Fruit fly (Drosophila melanogaster) whole organism, prepupa: ENCODE measurements around the gene wb.

Source experiments
- Blimp-1 ChIP-seq: fragments of 200-800 bp; sonication (Bioruptor generic); optimal IDR thresholded peaks from 3 replicates; lab custom pipeline; 2017; ENCODE audit warnings: missing biosample characterization, missing genetic modification characterization, mild to moderate bottlenecking, moderate library complexity, missing genetic modification reagents
- CG10631 ChIP-seq: fragments of 200-800 bp; sonication (Bioruptor generic); optimal IDR thresholded peaks from 2 replicates; lab custom pipeline; 2016; ENCODE audit warnings: missing biosample characterization, missing genetic modification characterization
- CG10669 ChIP-seq: fragments of 200-800 bp; sonication (Bioruptor generic); optimal IDR thresholded peaks from 3 replicates; lab custom pipeline; 2018; ENCODE audit warnings: missing biosample characterization, mild to moderate bottlenecking, missing genetic modification characterization, moderate library complexity
- CG11294 ChIP-seq: fragments of 200-800 bp; sonication (Bioruptor generic); IDR thresholded peaks from 2 replicates; pipeline ENCODE4 v1.3.6; 2022; ENCODE audit warnings: missing biosample characterization, missing genetic modification characterization
- CG11762 ChIP-seq: fragments of 200-800 bp; sonication (Bioruptor generic); optimal IDR thresholded peaks from 3 replicates; lab custom pipeline; 2016; ENCODE audit warnings: missing biosample characterization, missing genetic modification characterization; ENCODE audit not compliant: insufficient read depth
- CG15336 ChIP-seq: fragments of 200-800 bp; sonication (Bioruptor generic); IDR thresholded peaks from 2 replicates; pipeline ENCODE4 v1.3.6; 2022; ENCODE audit warnings: missing biosample characterization, missing genetic modification characterization
- CG1621 ChIP-seq: fragments of 200-800 bp; sonication (Bioruptor generic); optimal IDR thresholded peaks from 3 replicates; lab custom pipeline; 2018; ENCODE audit warnings: missing biosample characterization, mild to moderate bottlenecking, missing genetic modification characterization
- CG32006 ChIP-seq: fragments of 200-800 bp; sonication (Bioruptor generic); optimal IDR thresholded peaks from 3 replicates; lab custom pipeline; 2017; ENCODE audit warnings: missing biosample characterization, mild to moderate bottlenecking, missing genetic modification characterization
- CG34406 ChIP-seq: fragments of 200-800 bp; sonication (Bioruptor generic); optimal IDR thresholded peaks from 3 replicates; lab custom pipeline; 2016; ENCODE audit warnings: missing biosample characterization, missing genetic modification characterization
- CG3919 ChIP-seq: fragments of 200-800 bp; sonication (Bioruptor generic); optimal IDR thresholded peaks from 3 replicates; lab custom pipeline; 2016; ENCODE audit warnings: missing biosample characterization, missing genetic modification characterization
- CG6163 ChIP-seq: fragments of 200-800 bp; sonication (Bioruptor generic); IDR thresholded peaks from 3 replicates; pipeline ENCODE4 v1.3.6; 2022; ENCODE audit warnings: missing biosample characterization, missing genetic modification characterization
- CG6276 ChIP-seq: fragments of 200-800 bp; sonication (Bioruptor generic); optimal IDR thresholded peaks from 2 replicates; lab custom pipeline; 2017; ENCODE audit warnings: missing biosample characterization, mild to moderate bottlenecking, missing genetic modification characterization
- CG6792 ChIP-seq: fragments of 200-800 bp; sonication (Bioruptor generic); optimal IDR thresholded peaks from 3 replicates; lab custom pipeline; 2016; ENCODE audit warnings: missing biosample characterization, missing genetic modification characterization
- CG6808 ChIP-seq: fragments of 200-800 bp; sonication (Bioruptor generic); optimal IDR thresholded peaks from 3 replicates; lab custom pipeline; 2017; ENCODE audit warnings: missing biosample characterization, missing genetic modification characterization, mild to moderate bottlenecking, moderate library complexity, missing genetic modification reagents
- CG7368 ChIP-seq: fragments of 200-800 bp; sonication (Bioruptor generic); optimal IDR thresholded peaks from 3 replicates; lab custom pipeline; 2016; ENCODE audit warnings: missing biosample characterization, missing genetic modification characterization
- CG8119 ChIP-seq: fragments of 200-800 bp; sonication (Bioruptor generic); IDR thresholded peaks from 3 replicates; pipeline ENCODE4 v1.3.6; 2022; ENCODE audit warnings: missing biosample characterization, missing genetic modification characterization
- CG8319 ChIP-seq: fragments of 200-800 bp; sonication (Bioruptor generic); optimal IDR thresholded peaks from 3 replicates; lab custom pipeline; 2016; ENCODE audit warnings: missing biosample characterization, missing genetic modification characterization
- CG8632 ChIP-seq: fragments of 200-800 bp; sonication (Bioruptor generic); optimal IDR thresholded peaks from 3 replicates; lab custom pipeline; 2016; ENCODE audit warnings: missing biosample characterization, missing genetic modification characterization
- CG9139 ChIP-seq: fragments of 200-800 bp; sonication (Bioruptor generic); optimal IDR thresholded peaks from 3 replicates; lab custom pipeline; 2017; ENCODE audit warnings: missing biosample characterization, mild to moderate bottlenecking, missing genetic modification characterization
- Eip78C ChIP-seq: fragments of 200-800 bp; sonication (Bioruptor generic); peaks from one replicate; lab custom pipeline; 2016; ENCODE audit warnings: missing biosample characterization, missing genetic modification characterization
- Eip93F ChIP-seq: fragments of 200-800 bp; sonication (Bioruptor generic); optimal IDR thresholded peaks from 2 replicates; lab custom pipeline; 2016; ENCODE audit warnings: missing biosample characterization, mild to moderate bottlenecking, missing genetic modification characterization
- Ets96B ChIP-seq: fragments of 200-800 bp; optimal IDR thresholded peaks from 2 replicates; lab custom pipeline; 2019; ENCODE audit warnings: missing biosample characterization, mild to moderate bottlenecking, missing genetic modification characterization, moderate library complexity
- Hr38 ChIP-seq: sonication (Bioruptor generic); optimal IDR thresholded peaks from 2 replicates; lab custom pipeline; 2016; ENCODE audit warnings: missing biosample characterization, missing genetic modification characterization
- Hr39 ChIP-seq: fragments of 200-800 bp; sonication (Bioruptor generic); optimal IDR thresholded peaks from 2 replicates; lab custom pipeline; 2016; ENCODE audit warnings: missing biosample characterization, missing genetic modification characterization
- Hr4 ChIP-seq: fragments of 200-800 bp; sonication (Bioruptor generic); optimal IDR thresholded peaks from 3 replicates; lab custom pipeline; 2016; ENCODE audit warnings: missing biosample characterization, missing genetic modification characterization
- Lpt ChIP-seq: fragments of 200-800 bp; sonication (Bioruptor generic); optimal IDR thresholded peaks from 3 replicates; lab custom pipeline; 2016; ENCODE audit warnings: missing biosample characterization, missing genetic modification characterization
- Met ChIP-seq: fragments of 200-800 bp; sonication (Bioruptor generic); optimal IDR thresholded peaks from 3 replicates; lab custom pipeline; 2016; ENCODE audit warnings: missing biosample characterization, missing genetic modification characterization
- OdsH ChIP-seq: fragments of 200-800 bp; sonication (Bioruptor generic); optimal IDR thresholded peaks from 3 replicates; lab custom pipeline; 2016; ENCODE audit warnings: missing biosample characterization, missing genetic modification characterization
- Sox14 ChIP-seq: fragments of 200-800 bp; sonication (Bioruptor generic); optimal IDR thresholded peaks from 3 replicates; lab custom pipeline; 2016; ENCODE audit warnings: missing biosample characterization, missing genetic modification characterization
- achi ChIP-seq: fragments of 200-800 bp; sonication (Bioruptor generic); optimal IDR thresholded peaks from 3 replicates; lab custom pipeline; 2016; ENCODE audit warnings: missing biosample characterization, missing genetic modification characterization
- acj6 ChIP-seq: fragments of 200-800 bp; sonication (Bioruptor generic); optimal IDR thresholded peaks from 3 replicates; lab custom pipeline; 2016; ENCODE audit warnings: missing biosample characterization, missing genetic modification characterization
- dac ChIP-seq: fragments of 200-800 bp; sonication (Bioruptor generic); optimal IDR thresholded peaks from 2 replicates; lab custom pipeline; 2017; ENCODE audit warnings: missing biosample characterization, mild to moderate bottlenecking, missing genetic modification characterization
- dsx ChIP-seq: fragments of 200-800 bp; optimal IDR thresholded peaks from 3 replicates; lab custom pipeline; 2019; ENCODE audit warnings: missing biosample characterization, mild to moderate bottlenecking, missing genetic modification characterization, moderate library complexity; ENCODE audit not compliant: poor library complexity, severe bottlenecking
- esn ChIP-seq: fragments of 200-800 bp; sonication (Bioruptor generic); optimal IDR thresholded peaks from 2 replicates; lab custom pipeline; 2016; ENCODE audit warnings: missing biosample characterization, mild to moderate bottlenecking, missing genetic modification characterization, moderate library complexity
- fd85E ChIP-seq: fragments of 200-800 bp; sonication (Bioruptor generic); optimal IDR thresholded peaks from 3 replicates; lab custom pipeline; 2016; ENCODE audit warnings: missing biosample characterization, missing genetic modification characterization
- fkh ChIP-seq: fragments of 200-800 bp; sonication (Bioruptor generic); optimal IDR thresholded peaks from 3 replicates; lab custom pipeline; 2017; ENCODE audit warnings: missing biosample characterization, mild to moderate bottlenecking, missing genetic modification characterization, moderate library complexity
- lz ChIP-seq: fragments of 200-800 bp; sonication (Bioruptor generic); optimal IDR thresholded peaks from 3 replicates; lab custom pipeline; 2016; ENCODE audit warnings: missing biosample characterization, missing genetic modification characterization
- net ChIP-seq: fragments of 200-800 bp; sonication (Bioruptor generic); optimal IDR thresholded peaks from 3 replicates; lab custom pipeline; 2016; ENCODE audit warnings: missing biosample characterization, missing genetic modification characterization
- pdm3 ChIP-seq: fragments of 200-800 bp; sonication (Bioruptor generic); optimal IDR thresholded peaks from 3 replicates; lab custom pipeline; 2016; ENCODE audit warnings: missing biosample characterization, missing genetic modification characterization
- salr ChIP-seq, 2 experiments: fragments of 200-800 bp; sonication (Bioruptor generic); optimal IDR thresholded peaks; 3 replicates each; lab custom pipeline; 2016 to 2018; ENCODE audit warnings: missing biosample characterization in 2 of 2, missing genetic modification characterization in 2 of 2, mild to moderate bottlenecking in 1 of 2
- spab ChIP-seq: fragments of 200-800 bp; sonication (Bioruptor generic); optimal IDR thresholded peaks from 2 replicates; lab custom pipeline; 2017; ENCODE audit warnings: missing biosample characterization, mild to moderate bottlenecking, missing genetic modification characterization, missing genetic modification reagents
- svp ChIP-seq: fragments of 200-800 bp; sonication (Bioruptor generic); peaks from one replicate; lab custom pipeline; 2016; ENCODE audit warnings: missing biosample characterization, missing genetic modification characterization
- topi ChIP-seq: fragments of 200-800 bp; sonication (Bioruptor generic); optimal IDR thresholded peaks from 3 replicates; lab custom pipeline; 2016; ENCODE audit warnings: missing biosample characterization, missing genetic modification characterization
- vri ChIP-seq: fragments of 200-800 bp; sonication (Bioruptor generic); optimal IDR thresholded peaks from 3 replicates; lab custom pipeline; 2016; ENCODE audit warnings: missing biosample characterization, mild to moderate bottlenecking, missing genetic modification characterization

wb gene

DNA sequence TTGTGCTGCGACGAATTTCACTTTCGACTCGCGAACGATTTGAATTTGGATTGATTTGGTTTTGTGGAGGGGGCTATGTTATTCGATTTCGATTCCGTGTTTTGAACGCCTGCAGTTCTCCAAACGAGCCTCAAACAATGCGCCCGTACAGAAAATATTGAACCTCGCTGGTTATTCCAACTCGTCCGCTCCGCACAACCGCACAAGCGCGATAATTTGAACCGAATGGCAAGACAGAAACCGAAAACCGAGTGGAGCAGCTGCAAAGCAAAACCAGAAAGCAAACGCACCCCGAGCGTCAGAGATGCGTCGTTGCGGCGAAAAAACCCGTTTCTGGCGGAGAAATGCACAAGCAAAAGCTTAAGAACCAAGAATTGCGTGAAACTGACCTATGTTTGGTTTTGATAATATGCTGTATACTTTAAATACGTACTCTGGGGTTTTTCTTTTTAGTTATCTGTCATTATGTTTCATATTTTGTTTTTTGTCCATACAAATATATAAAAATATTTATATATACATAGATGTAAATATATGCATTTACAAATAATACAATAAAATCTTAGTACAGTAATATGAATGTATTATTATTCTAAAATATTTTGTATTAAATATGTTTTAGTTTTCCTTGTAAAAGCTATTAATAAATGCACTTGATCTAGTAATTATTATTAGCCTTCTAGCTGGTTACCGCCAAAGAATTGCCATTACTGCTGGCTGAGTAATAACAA lies 28.8 kb upstream of the wb start, which contains the start of gene Dyrk2 (continued):
- TF ChIP-seq topi (peak; percentile 14), lz (GFP tag; lab: Kevin White, UChicago) (peak; percentile 8), CG11762 (GFP tag; lab: Kevin White, UChicago) (peak; percentile 17), CG7368 (GFP tag; lab: Kevin White, UChicago) (no peak), Lpt (GFP tag; lab: Kevin White, UChicago) (peak; percentile 6), Eip93F (no peak), CG1621 (peak; percentile 29), CG8319 (GFP tag; lab: Kevin White, UChicago) (no peak), Hr38 (no peak), achi (GFP tag; lab: Kevin White, UChicago) (peak; percentile 40), Hr4 (GFP tag; lab: Kevin White, UChicago) (peak; percentile 21)

- TF ChIP-seq Eip78C (GFP tag; lab: Kevin White, UChicago) (peak; percentile 73), CG6163 (peak; percentile 46; the same call in 2 of the 3 replicates), Sox14 (GFP tag; lab: Kevin White, UChicago) (peak; percentile 56), CG10669 (GFP tag; lab: Kevin White, UChicago) (peak; percentile 37), topi (no peak), svp (GFP tag; lab: Kevin White, UChicago) (peak; percentile 95), pdm3 (GFP tag; lab: Kevin White, UChicago) (peak; percentile 19), CG3919 (GFP tag; lab: Kevin White, UChicago) (no peak), dac (GFP tag; lab: Kevin White, UChicago) (peak; percentile 31), spab (GFP tag; lab: Kevin White, UChicago) (no peak), CG11762 (GFP tag; lab: Kevin White, UChicago) (peak; percentile 19), Ets96B (tag; lab: Kevin White, UChicago) (peak; percentile 34), CG15336 (peak; percentile 51; the same call in 1 of the 2 replicates), acj6 (peak; percentile 4), dsx (GFP tag; lab: Kevin White, UChicago) (no peak), OdsH (GFP tag; lab: Kevin White, UChicago) (peak; percentile 30), Hr4 (GFP tag; lab: Kevin White, UChicago) (peak; percentile 21), Hr38 (no peak), CG6276 (peak; percentile 56), CG10631 (GFP tag; lab: Kevin White, UChicago) (peak; percentile 60), CG8119 (peak; percentile 50; the same call in 2 of the 3 replicates), fkh (GFP tag; lab: Kevin White, UChicago) (peak; percentile 39), CG6808 (GFP tag; lab: Kevin White, UChicago) (no peak), Hr39 (GFP tag; lab: Kevin White, UChicago) (no peak), net (GFP tag; lab: Kevin White, UChicago) (peak; percentile 35), CG9139 (GFP tag; lab: Kevin White, UChicago) (no peak), esn (GFP tag; lab: Kevin White, UChicago) (no peak), achi (GFP tag; lab: Kevin White, UChicago) (peak; percentile 46), lz (GFP tag; lab: Kevin White, UChicago) (no peak), CG8632 (GFP tag; lab: Kevin White, UChicago) (peak; percentile 7), CG32006 (GFP tag; lab: Kevin White, UChicago) (peak; percentile 80)
Measured at dm6 chr2L:14234627-14235308, 28.1 kb upstream of the wb start.

dm6 chr2L:14236132-14236531 lies 26.7 kb upstream of the wb start:
- no peak for TF ChIP-seq Blimp-1 (GFP tag; lab: Kevin White, UChicago)
- TF ChIP-seq CG34406 = peak; percentile 51
- peak; percentile 62 for TF ChIP-seq acj6
- TF ChIP-seq vri = peak; percentile 15
- peak; percentile 68 for TF ChIP-seq Sox14 (GFP tag; lab: Kevin White, UChicago)
- no peak for TF ChIP-seq fd85E
- peak; percentile 55 for TF ChIP-seq lz (GFP tag; lab: Kevin White, UChicago)
- TF ChIP-seq dsx (GFP tag; lab: Kevin White, UChicago) = peak; percentile 35
- TF ChIP-seq CG11294 = no peak
- TF ChIP-seq spab (GFP tag; lab: Kevin White, UChicago) = peak; percentile 37
- TF ChIP-seq CG6792 = peak; percentile 45
- no peak for TF ChIP-seq fkh (GFP tag; lab: Kevin White, UChicago)
- peak; percentile 52 for TF ChIP-seq Met (GFP tag; lab: Kevin White, UChicago)
- TF ChIP-seq Hr39 (GFP tag; lab: Kevin White, UChicago) = peak; percentile 38
- TF ChIP-seq CG11762 (GFP tag; lab: Kevin White, UChicago) = peak; percentile 28
- TF ChIP-seq dac (GFP tag; lab: Kevin White, UChicago) = peak; percentile 28
- peak in 1 of 2 experiments; percentile 1 for TF ChIP-seq salr (GFP tag; optimal IDR thresholded peaks at IDR 0.05; lab: Kevin White, UChicago)
